Fruit fly (Drosophila melanogaster) whole organism, embryonic: Measurements from ENCODE around the gene CG46460.

Experiments used
- ATbp ChIP-seq: fragments of 200-800 bp; sonication (Bioruptor generic); optimal IDR thresholded peaks from 2 replicates; lab custom pipeline; 2017; ENCODE audit warnings: missing biosample characterization, mild to moderate bottlenecking, missing genetic modification characterization, missing genetic modification reagents
- Aef1 ChIP-seq: fragments of 200-800 bp; sonication (Bioruptor generic); IDR thresholded peaks from 3 replicates; pipeline ENCODE4 v1.3.6; 2022; ENCODE audit warnings: missing biosample characterization, missing genetic modification characterization
- B-H1 ChIP-seq: fragments of 200-800 bp; sonication (Bioruptor generic); IDR thresholded peaks from 3 replicates; pipeline ENCODE4 v1.3.6; 2022; ENCODE audit warnings: missing biosample characterization, missing genetic modification characterization
- C15 ChIP-seq: fragments of 200-800 bp; sonication (Bioruptor generic); IDR thresholded peaks from 3 replicates; pipeline ENCODE4 v1.3.6; 2022; ENCODE audit warnings: missing biosample characterization, missing genetic modification characterization
- CG10959 ChIP-seq: fragments of 200-800 bp; sonication (Bioruptor generic); IDR thresholded peaks from 2 replicates; pipeline ENCODE4 v1.3.6; 2022; ENCODE audit warnings: missing biosample characterization, missing genetic modification characterization
- CG11247 ChIP-seq: fragments of 200-800 bp; sonication (Bioruptor generic); IDR thresholded peaks from 2 replicates; pipeline ENCODE4 v1.3.6; 2022; ENCODE audit warnings: missing biosample characterization, missing genetic modification characterization
- CG11398 ChIP-seq: fragments of 200-800 bp; sonication (Bioruptor generic); optimal IDR thresholded peaks from 2 replicates; lab custom pipeline; 2016; ENCODE audit warnings: missing biosample characterization, missing genetic modification characterization
- CG11456 ChIP-seq: fragments of 200-800 bp; sonication (Bioruptor generic); IDR thresholded peaks from 3 replicates; pipeline ENCODE4 v1.3.6; 2022; ENCODE audit warnings: missing biosample characterization, missing genetic modification characterization
- CG12104 ChIP-seq: fragments of 200-800 bp; sonication (Bioruptor generic); optimal IDR thresholded peaks from 3 replicates; lab custom pipeline; 2016; ENCODE audit warnings: missing biosample characterization, missing genetic modification characterization
- CG13424 ChIP-seq: fragments of 200-800 bp; sonication (Bioruptor generic); optimal IDR thresholded peaks from 2 replicates; lab custom pipeline; 2019; ENCODE audit warnings: missing biosample characterization, mild to moderate bottlenecking, missing genetic modification characterization, moderate library complexity
- CG13775 ChIP-seq: fragments of 200-800 bp; sonication (Bioruptor generic); optimal IDR thresholded peaks from 3 replicates; lab custom pipeline; 2017; ENCODE audit warnings: missing biosample characterization, mild to moderate bottlenecking, missing genetic modification characterization
- CG17829 ChIP-seq: fragments of 200-800 bp; optimal IDR thresholded peaks from 2 replicates; lab custom pipeline; 2019; ENCODE audit warnings: missing biosample characterization, mild to moderate bottlenecking, missing genetic modification characterization, moderate library complexity
- CG18599 ChIP-seq: fragments of 200-800 bp; sonication (Bioruptor generic); optimal IDR thresholded peaks from 3 replicates; lab custom pipeline; 2017; ENCODE audit warnings: missing biosample characterization, missing genetic modification characterization, mild to moderate bottlenecking, moderate library complexity, missing genetic modification reagents
- CG32532 ChIP-seq: fragments of 200-800 bp; sonication (Bioruptor generic); IDR thresholded peaks from 2 replicates; pipeline ENCODE4 v1.3.6; 2022; ENCODE audit warnings: missing biosample characterization, missing genetic modification characterization
- CG3407 ChIP-seq: fragments of 200-800 bp; sonication (Bioruptor generic); optimal IDR thresholded peaks from 2 replicates; lab custom pipeline; 2018; ENCODE audit warnings: missing biosample characterization, mild to moderate bottlenecking, missing genetic modification characterization
- CG42726 ChIP-seq: fragments of 200-800 bp; sonication (Bioruptor generic); IDR thresholded peaks from 2 replicates; pipeline ENCODE4 v1.3.6; 2022; ENCODE audit warnings: missing biosample characterization, missing genetic modification characterization; ENCODE audit not compliant: partially characterized antibody
- CG4282 ChIP-seq: fragments of 200-800 bp; sonication (Bioruptor generic); optimal IDR thresholded peaks from 2 replicates; lab custom pipeline; 2016; ENCODE audit warnings: missing biosample characterization, missing genetic modification characterization
- CG43689 ChIP-seq: fragments of 200-800 bp; sonication (Bioruptor generic); IDR thresholded peaks from 2 replicates; pipeline ENCODE4 v1.3.6; 2022; ENCODE audit warnings: missing biosample characterization, missing genetic modification characterization
- CG4730 ChIP-seq: fragments of 200-800 bp; sonication (Bioruptor generic); IDR thresholded peaks from 2 replicates; pipeline ENCODE4 v1.3.6; 2022; ENCODE audit warnings: missing biosample characterization, missing genetic modification characterization
- CG5953 ChIP-seq: fragments of 200-800 bp; sonication (Bioruptor generic); IDR thresholded peaks from 2 replicates; pipeline ENCODE4 v1.3.6; 2022; ENCODE audit warnings: missing biosample characterization, missing genetic modification characterization
- CG7556 ChIP-seq: fragments of 200-800 bp; sonication (Bioruptor generic); optimal IDR thresholded peaks from 2 replicates; lab custom pipeline; 2017; ENCODE audit warnings: missing biosample characterization, mild to moderate bottlenecking, missing genetic modification characterization
- CG9797 ChIP-seq: fragments of 200-800 bp; sonication (Bioruptor generic); optimal IDR thresholded peaks from 3 replicates; lab custom pipeline; 2018; ENCODE audit warnings: missing biosample characterization, mild to moderate bottlenecking, missing genetic modification characterization
- Chrac-16 ChIP-seq: fragments of 200-800 bp; sonication (Bioruptor generic); optimal IDR thresholded peaks from 3 replicates; lab custom pipeline; 2016; ENCODE audit warnings: missing biosample characterization, missing genetic modification characterization
- Drgx ChIP-seq: fragments of 200-800 bp; sonication (Bioruptor generic); IDR thresholded peaks from 2 replicates; pipeline ENCODE4 v1.3.6; 2022; ENCODE audit warnings: missing biosample characterization, missing genetic modification characterization
- Ets97D ChIP-seq: fragments of 200-800 bp; sonication (Bioruptor generic); optimal IDR thresholded peaks from 3 replicates; lab custom pipeline; 2016; ENCODE audit warnings: missing biosample characterization, missing genetic modification characterization
- Fer1 ChIP-seq: fragments of 200-800 bp; sonication (Bioruptor generic); optimal IDR thresholded peaks from 2 replicates; lab custom pipeline; 2017; ENCODE audit warnings: missing biosample characterization, mild to moderate bottlenecking, missing genetic modification characterization
- Fer3 ChIP-seq: fragments of 200-800 bp; sonication (Bioruptor generic); optimal IDR thresholded peaks from 2 replicates; lab custom pipeline; 2018; ENCODE audit warnings: missing biosample characterization, mild to moderate bottlenecking, missing genetic modification characterization, moderate library complexity
- Hr78 ChIP-seq, 2 experiments: fragments of 200-800 bp in 1 of 2; fragments of >200 bp in 1 of 2; sonication (Bioruptor generic) in 1 of 2; optimal IDR thresholded peaks; 2 replicates each; lab custom pipeline; 2017 to 2019; ENCODE audit warnings: missing biosample characterization in 2 of 2, missing genetic modification characterization in 2 of 2, mild to moderate bottlenecking in 1 of 2, moderate library complexity in 1 of 2
- Mad ChIP-seq: fragments of 200-800 bp; sonication (Bioruptor generic); optimal IDR thresholded peaks from 2 replicates; lab custom pipeline; 2016; ENCODE audit warnings: missing biosample characterization, missing genetic modification characterization
- Max ChIP-seq: fragments of 200-800 bp; sonication (Bioruptor generic); optimal IDR thresholded peaks from 2 replicates; lab custom pipeline; 2016; ENCODE audit warnings: missing biosample characterization, mild to moderate bottlenecking, missing genetic modification characterization
- Scr ChIP-seq: fragments of 200-800 bp; sonication (Bioruptor generic); IDR thresholded peaks from 2 replicates; pipeline ENCODE4 v1.3.6; 2022; ENCODE audit warnings: missing biosample characterization, missing genetic modification characterization; ENCODE audit not compliant: partially characterized antibody
- Stat92E ChIP-seq, 3 experiments: fragments of >200 bp in 2 of 3; fragments of 200-800 bp in 1 of 3; sonication (Bioruptor generic) in 1 of 3; optimal IDR thresholded peaks; 2 replicates each; lab custom pipeline; 2017 to 2019; ENCODE audit warnings: missing biosample characterization in 3 of 3, missing genetic modification characterization in 3 of 3, mild to moderate bottlenecking in 1 of 3, moderate library complexity in 1 of 3
- Xrp1 ChIP-seq: fragments of 200-800 bp; sonication (Bioruptor generic); IDR thresholded peaks from 2 replicates; pipeline ENCODE4 v1.3.6; 2022; ENCODE audit warnings: missing biosample characterization, missing genetic modification characterization
- ara ChIP-seq: fragments of 200-800 bp; sonication (Bioruptor generic); IDR thresholded peaks from 2 replicates; pipeline ENCODE4 v1.3.6; 2022; ENCODE audit warnings: missing biosample characterization, missing genetic modification characterization
- ase ChIP-seq: fragments of 200-800 bp; sonication (Bioruptor generic); IDR thresholded peaks from 3 replicates; pipeline ENCODE4 v1.3.6; 2022; ENCODE audit warnings: missing biosample characterization, missing genetic modification characterization
- cg ChIP-seq: fragments of 200-800 bp; sonication (Bioruptor generic); optimal IDR thresholded peaks from 3 replicates; lab custom pipeline; 2019; ENCODE audit warnings: missing biosample characterization, mild to moderate bottlenecking, missing genetic modification characterization, moderate library complexity
- crc ChIP-seq: fragments of 200-800 bp; sonication (Bioruptor generic); optimal IDR thresholded peaks from 2 replicates; lab custom pipeline; 2016; ENCODE audit warnings: missing biosample characterization, missing genetic modification characterization
- dm ChIP-seq: fragments of 200-800 bp; sonication (Bioruptor generic); optimal IDR thresholded peaks from 3 replicates; lab custom pipeline; 2016; ENCODE audit warnings: missing biosample characterization, missing genetic modification characterization
- gcm ChIP-seq: fragments of 200-800 bp; sonication (Bioruptor generic); optimal IDR thresholded peaks from 2 replicates; lab custom pipeline; 2019; ENCODE audit warnings: missing biosample characterization, mild to moderate bottlenecking, missing genetic modification characterization, moderate library complexity
- gsb-n ChIP-seq: fragments of 200-800 bp; sonication (Bioruptor generic); optimal IDR thresholded peaks from 3 replicates; lab custom pipeline; 2018; ENCODE audit warnings: missing biosample characterization, mild to moderate bottlenecking, missing genetic modification characterization
- hbn ChIP-seq: fragments of 200-800 bp; sonication (Bioruptor generic); IDR thresholded peaks from 2 replicates; pipeline ENCODE4 v1.3.6; 2022; ENCODE audit warnings: missing biosample characterization, missing genetic modification characterization; ENCODE audit not compliant: partially characterized antibody
- kay ChIP-seq: fragments of 200-800 bp; sonication (Bioruptor generic); optimal IDR thresholded peaks from 2 replicates; lab custom pipeline; 2016; ENCODE audit warnings: missing biosample characterization, missing genetic modification characterization
- lmd ChIP-seq: fragments of 200-800 bp; sonication (Bioruptor generic); IDR thresholded peaks from 2 replicates; pipeline ENCODE4 v1.3.6; 2022; ENCODE audit warnings: missing biosample characterization, missing genetic modification characterization
- nerfin-2 ChIP-seq: fragments of 200-800 bp; sonication (Bioruptor generic); IDR thresholded peaks from 2 replicates; pipeline ENCODE4 v1.3.6; 2022; ENCODE audit warnings: missing biosample characterization, missing genetic modification characterization; ENCODE audit not compliant: partially characterized antibody
- pb ChIP-seq: fragments of 200-800 bp; sonication (Bioruptor generic); optimal IDR thresholded peaks from 3 replicates; lab custom pipeline; 2016; ENCODE audit warnings: missing biosample characterization, missing genetic modification characterization
- pfk ChIP-seq: fragments of 200-800 bp; sonication (Bioruptor generic); optimal IDR thresholded peaks from 2 replicates; lab custom pipeline; 2018; ENCODE audit warnings: missing biosample characterization, mild to moderate bottlenecking, missing genetic modification characterization, moderate library complexity
- sug ChIP-seq: fragments of 200-800 bp; optimal IDR thresholded peaks from 2 replicates; lab custom pipeline; 2019; ENCODE audit warnings: missing biosample characterization, mild to moderate bottlenecking, missing genetic modification characterization, moderate library complexity
- tna ChIP-seq: fragments of 200-800 bp; sonication (Bioruptor generic); IDR thresholded peaks from 2 replicates; pipeline ENCODE4 v1.3.6; 2022; ENCODE audit warnings: missing biosample characterization, missing genetic modification characterization; ENCODE audit not compliant: partially characterized antibody
- vnd ChIP-seq: fragments of 200-800 bp; sonication (Bioruptor generic); IDR thresholded peaks from 3 replicates; pipeline ENCODE4 v1.3.6; 2022; ENCODE audit warnings: missing biosample characterization, missing genetic modification characterization; ENCODE audit not compliant: partially characterized antibody
- z ChIP-seq: fragments of 200-800 bp; sonication (Bioruptor generic); IDR thresholded peaks from 3 replicates; pipeline ENCODE4 v1.3.6; 2022; ENCODE audit warnings: missing biosample characterization, missing genetic modification characterization
- zfh1 ChIP-seq: fragments of 200-800 bp; sonication (Bioruptor generic); IDR thresholded peaks from 3 replicates; pipeline ENCODE4 v1.3.6; 2022; ENCODE audit warnings: missing biosample characterization, missing genetic modification characterization

Gene CG46460

DNA sequence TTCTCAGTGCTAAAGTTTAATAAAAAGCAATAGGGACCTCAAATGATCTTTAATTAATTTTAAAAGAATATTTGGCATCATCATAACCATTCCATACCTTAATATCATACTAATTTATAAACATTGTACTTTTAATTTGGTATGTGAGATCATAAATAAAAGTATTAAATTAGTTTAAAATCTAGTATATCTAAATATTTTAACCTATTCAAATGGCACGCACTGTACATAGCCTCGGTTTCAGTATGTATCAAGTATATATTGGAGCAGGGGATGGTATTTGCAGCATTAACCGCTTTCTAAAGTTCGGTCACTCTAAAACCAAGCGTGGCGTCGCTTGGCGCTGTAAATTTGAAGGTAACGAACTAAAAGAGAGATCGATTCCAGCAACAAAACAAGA, 15.3 kb upstream of the CG46460 start, which contains the start of gene pav (continued):
- TF ChIP-seq Fer1 (GFP tag; lab: Kevin White, UChicago), result no peak
- no peak for TF ChIP-seq zfh1 (GFP tag; lab: Robert Waterston, UW)
- TF ChIP-seq Aef1 (GFP tag; lab: Robert Waterston, UW), result no peak
- peak; percentile 51 for TF ChIP-seq dm
- 0 out of 3 replicates have a peak, but pooled peaks have one; percentile 31 for TF ChIP-seq CG11456 (GFP tag; lab: Robert Waterston, UW)
- TF ChIP-seq Ets97D (GFP tag; lab: Kevin White, UChicago), result peak; percentile 42
- TF ChIP-seq CG5953, result no peak
- TF ChIP-seq pb, result no peak
- peak; percentile 38; the same call in 1 of the 3 replicates for TF ChIP-seq ase (GFP tag; lab: Robert Waterston, UW)
- TF ChIP-seq Drgx (GFP tag; lab: Robert Waterston, UW), result peak; percentile 54
- peak; percentile 59; the same call in 1 of the 2 replicates for TF ChIP-seq Xrp1 (GFP tag; lab: Robert Waterston, UW)
- no peak for TF ChIP-seq CG3407 (GFP tag; lab: Kevin White, UChicago)
- TF ChIP-seq kay (GFP tag; lab: Kevin White, UChicago), result no peak
- TF ChIP-seq CG32532 (GFP tag; lab: Robert Waterston, UW), result peak; percentile 82
- peak; percentile 27 for TF ChIP-seq Max
- TF ChIP-seq Hr78 (GFP tag; optimal IDR thresholded peaks at IDR 0.05; lab: Kevin White, UChicago), result no peak
- peak; percentile 18 for TF ChIP-seq CG12104 (GFP tag; lab: Kevin White, UChicago)
- TF ChIP-seq hbn, result no peak
- peak; percentile 62 for TF ChIP-seq CG17829 (tag; lab: Kevin White, UChicago)
- no peak for TF ChIP-seq nerfin-2 (GFP tag; lab: Robert Waterston, UW)
- no peak for TF ChIP-seq sug (tag; lab: Kevin White, UChicago)
- peak; percentile 4 for TF ChIP-seq Mad
- peak; percentile 44; the same call in 1 of the 2 replicates for TF ChIP-seq CG4730 (GFP tag; lab: Robert Waterston, UW)
- TF ChIP-seq gsb-n (tag; lab: Kevin White, UChicago), result no peak
- TF ChIP-seq CG43689, result no peak
- TF ChIP-seq CG11398 (GFP tag; lab: Kevin White, UChicago), result no peak
- TF ChIP-seq cg, result no peak
- TF ChIP-seq pfk, result no peak
- no peak for TF ChIP-seq ara
- peak; percentile 79 for TF ChIP-seq CG9797 (GFP tag; lab: Kevin White, UChicago)
- TF ChIP-seq vnd (GFP tag; lab: Robert Waterston, UW), result no peak
- peak; percentile 14 for TF ChIP-seq Chrac-16 (GFP tag; lab: Kevin White, UChicago)
- TF ChIP-seq Stat92E (GFP tag; optimal IDR thresholded peaks at IDR 0.05; lab: Kevin White, UChicago), result peak in 1 of 3 experiments; percentile 42
- TF ChIP-seq lmd, result peak; percentile 58
- TF ChIP-seq CG42726 (GFP tag; lab: Robert Waterston, UW), result no peak
- peak; percentile 32; the same call in 1 of the 3 replicates for TF ChIP-seq B-H1 (GFP tag; lab: Robert Waterston, UW)
- TF ChIP-seq CG13775 (GFP tag; lab: Kevin White, UChicago), result peak; percentile 30
- TF ChIP-seq C15 (GFP tag; lab: Robert Waterston, UW), result no peak
- TF ChIP-seq CG13424, result peak; percentile 53
- TF ChIP-seq gcm (GFP tag; lab: Kevin White, UChicago), result no peak
- no peak for TF ChIP-seq CG4282
- TF ChIP-seq CG11247 (GFP tag; lab: Robert Waterston, UW), result no peak
- no peak for TF ChIP-seq ATbp (GFP tag; lab: Kevin White, UChicago)
- TF ChIP-seq CG7556 (GFP tag; lab: Kevin White, UChicago), result no peak
- no peak for TF ChIP-seq z (GFP tag; lab: Robert Waterston, UW)
- TF ChIP-seq CG18599 (GFP tag; lab: Kevin White, UChicago), result no peak
- TF ChIP-seq Scr (GFP tag; lab: Robert Waterston, UW), result no peak
- TF ChIP-seq Fer3 (tag; lab: Kevin White, UChicago), result no peak
- no peak for TF ChIP-seq tna (GFP tag; lab: Robert Waterston, UW)
- TF ChIP-seq crc (GFP tag; lab: Kevin White, UChicago), result no peak
- TF ChIP-seq CG10959 (GFP tag; lab: Robert Waterston, UW), result no peak
